Worm (Caenorhabditis elegans) whole organism, young adult: ENCODE data around the gene hex-3.

Experiments used
- F33H1.4 ChIP-seq: fragments of 200-800 bp; sonication (Bioruptor generic); IDR thresholded peaks from 2 replicates; pipeline ENCODE4 v1.3.6; 2022; ENCODE audit warnings: missing genetic modification reagents, missing genetic modification characterization, missing compliant biosample characterization
- K12H6.12 ChIP-seq: fragments of 200-800 bp; sonication (Bioruptor generic); optimal IDR thresholded peaks from 2 replicates; lab custom pipeline; 2018; ENCODE audit warnings: mild to moderate bottlenecking, missing genetic modification characterization, missing compliant biosample characterization
- T07F8.4 ChIP-seq: sonication (generic microtip); optimal IDR thresholded peaks from 2 replicates; lab custom pipeline; 2016; ENCODE audit warnings: mild to moderate bottlenecking, missing genetic modification characterization, moderate library complexity, missing compliant biosample characterization
- athp-1 ChIP-seq: sonication (generic microtip); optimal IDR thresholded peaks from 2 replicates; lab custom pipeline; 2017; ENCODE audit warnings: mild to moderate bottlenecking, missing genetic modification characterization, missing compliant biosample characterization
- bed-1 ChIP-seq: fragments of 200-800 bp; sonication (Bioruptor generic); IDR thresholded peaks from 2 replicates; pipeline ENCODE4 v1.3.6; 2022; ENCODE audit warnings: missing genetic modification reagents, missing genetic modification characterization, missing compliant biosample characterization
- gei-17 ChIP-seq: fragments of 200-800 bp; sonication (Bioruptor generic); optimal IDR thresholded peaks from 2 replicates; lab custom pipeline; 2018; ENCODE audit warnings: mild to moderate bottlenecking, missing genetic modification characterization, missing compliant biosample characterization
- hsf-1 ChIP-seq: fragments of 200-800 bp; sonication (Bioruptor generic); IDR thresholded peaks from 2 replicates; pipeline ENCODE4 v1.3.6; 2022; ENCODE audit warnings: missing genetic modification reagents, missing genetic modification characterization, missing compliant biosample characterization
- mes-4 ChIP-seq: sonication (generic microtip); optimal IDR thresholded peaks from 2 replicates; lab custom pipeline; 2016; ENCODE audit warnings: missing genotype, missing genetic modification characterization, missing compliant biosample characterization
- nfya-1 ChIP-seq: sonication (generic microtip); optimal IDR thresholded peaks from 2 replicates; lab custom pipeline; 2017; ENCODE audit warnings: antibody characterized with exemption, missing compliant biosample characterization, missing genetic modification characterization, borderline replicate concordance; ENCODE audit not compliant: insufficient read depth
- unc-62 ChIP-seq: fragments of 150-350 bp; optimal IDR thresholded peaks from 2 replicates; lab custom pipeline; 2014; ENCODE audit warnings: missing biosample characterization, missing genetic modification reagents, missing genetic modification characterization
- ztf-3 ChIP-seq: fragments of 200-800 bp; sonication (Bioruptor generic); optimal IDR thresholded peaks from 2 replicates; lab custom pipeline; 2018; ENCODE audit warnings: mild to moderate bottlenecking, missing genetic modification characterization, missing compliant biosample characterization

DNA sequence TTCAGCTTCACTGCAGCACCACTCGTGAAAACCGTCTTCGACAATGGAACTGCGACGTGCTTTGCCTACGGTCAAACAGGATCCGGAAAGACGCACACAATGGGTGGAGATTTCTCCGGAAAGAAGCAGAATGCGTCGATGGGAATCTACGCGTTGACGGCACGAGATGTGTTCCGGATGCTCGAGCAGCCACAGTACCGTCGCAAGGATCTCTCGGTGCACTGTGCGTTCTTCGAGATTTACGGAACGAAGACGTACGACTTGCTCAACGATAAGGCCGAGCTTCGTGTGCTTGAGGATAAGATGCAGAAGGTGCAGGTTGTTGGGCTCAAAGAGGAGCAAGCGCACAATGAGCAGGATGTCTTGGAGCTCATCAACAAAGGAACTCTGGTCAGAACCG, 39.5 kb upstream of the hex-3 start:
- TF ChIP-seq unc-62 (GFP tag; lab: Kevin White, UChicago), result no peak
- no peak for TF ChIP-seq gei-17
- no peak for TF ChIP-seq nfya-1 (tag; lab: Kevin White, UChicago)
- no peak for TF ChIP-seq F33H1.4 (GFP tag; lab: Robert Waterston, UW)
- no peak for TF ChIP-seq ztf-3
- TF ChIP-seq mes-4, result no peak
- TF ChIP-seq hsf-1, result no peak
- no peak for TF ChIP-seq athp-1 (tag; lab: Kevin White, UChicago)
- TF ChIP-seq K12H6.12 (tag; lab: Kevin White, UChicago), result no peak
- no peak for TF ChIP-seq bed-1 (GFP tag; lab: Robert Waterston, UW)
- no peak for TF ChIP-seq T07F8.4 (tag; lab: Kevin White, UChicago)
